Fruit fly (Drosophila melanogaster) whole organism, wandering third instar larva: Measurements from ENCODE around the gene pit.

Experiments used
- Abd-B ChIP-seq: fragments of >200 bp; optimal IDR thresholded peaks from 2 replicates; lab custom pipeline; 2017; ENCODE audit warnings: missing biosample characterization, missing genetic modification characterization
- CrebA ChIP-seq: fragments of 200-800 bp; sonication (Bioruptor generic); optimal IDR thresholded peaks from 2 replicates; lab custom pipeline; 2016; ENCODE audit warnings: missing biosample characterization, mild to moderate bottlenecking, missing genetic modification characterization, borderline replicate concordance
- Hnf4 ChIP-seq: fragments of 200-800 bp; sonication (Bioruptor generic); optimal IDR thresholded peaks from 2 replicates; lab custom pipeline; 2016; ENCODE audit warnings: missing biosample characterization, mild to moderate bottlenecking, missing genetic modification characterization
- ey ChIP-seq: fragments of 200-800 bp; sonication (Bioruptor generic); optimal IDR thresholded peaks from 2 replicates; lab custom pipeline; 2016; ENCODE audit warnings: missing biosample characterization, missing genetic modification characterization
- h ChIP-seq: fragments of 200-800 bp; sonication (Bioruptor generic); optimal IDR thresholded peaks from 3 replicates; lab custom pipeline; 2016; ENCODE audit warnings: missing biosample characterization, mild to moderate bottlenecking, missing genetic modification characterization
- psq ChIP-seq: fragments of 200-800 bp; sonication (Bioruptor generic); optimal IDR thresholded peaks from 3 replicates; lab custom pipeline; 2017; ENCODE audit warnings: missing biosample characterization, mild to moderate bottlenecking, missing genetic modification characterization, moderate library complexity
- sv ChIP-seq: fragments of 200-800 bp; sonication (Bioruptor generic); optimal IDR thresholded peaks from 3 replicates; lab custom pipeline; 2016; ENCODE audit warnings: missing biosample characterization, missing genetic modification characterization
- tai ChIP-seq: sonication (Bioruptor generic); optimal IDR thresholded peaks from 2 replicates; lab custom pipeline; 2016; ENCODE audit warnings: missing biosample characterization, missing genetic modification characterization

- TF ChIP-seq tai (no peak), ey (GFP tag; lab: Kevin White, UChicago) (no peak), psq (GFP tag; lab: Kevin White, UChicago) (no peak), h (no peak), Abd-B (GFP tag; lab: Kevin White, UChicago) (no peak), Hnf4 (GFP tag; lab: Kevin White, UChicago) (no peak), sv (no peak), CrebA (no peak)
These were observed at the start of gene pit, which contains the start of the genes CG45099, CG6015 and Fadd for dm6 chr3R:22034160-22034742.
